Worm (Caenorhabditis elegans) whole organism, young adult: Measurements from ENCODE around the gene set-27.

Source experiments
- B0019.2 ChIP-seq: fragments of 200-800 bp; sonication (Bioruptor generic); conservative IDR thresholded peaks from 2 replicates; pipeline ENCODE4 v1.3.6; 2022; ENCODE audit warnings: missing genetic modification reagents, missing genetic modification characterization, missing compliant biosample characterization
- B0261.1 ChIP-seq: sonication (generic microtip); optimal IDR thresholded peaks from 2 replicates; lab custom pipeline; 2016; ENCODE audit warnings: mild to moderate bottlenecking, missing genetic modification characterization, moderate library complexity, missing compliant biosample characterization
- B0336.3 ChIP-seq: fragments of 200-800 bp; sonication (Bioruptor generic); IDR thresholded peaks from 2 replicates; pipeline ENCODE4 v1.3.6; 2022; ENCODE audit warnings: missing genetic modification characterization, missing compliant biosample characterization
- F23B12.7 ChIP-seq: sonication (generic microtip); optimal IDR thresholded peaks from 2 replicates; lab custom pipeline; 2017; ENCODE audit warnings: missing genetic modification characterization, mild to moderate bottlenecking, missing compliant biosample characterization, antibody characterized with exemption, moderate library complexity; ENCODE audit not compliant: insufficient read depth
- F52B5.7 ChIP-seq: sonication (generic microtip); optimal IDR thresholded peaks from 2 replicates; lab custom pipeline; 2016; ENCODE audit warnings: mild to moderate bottlenecking, missing genetic modification characterization, missing compliant biosample characterization
- F55B11.4 ChIP-seq: sonication (generic microtip); optimal IDR thresholded peaks from 2 replicates; lab custom pipeline; 2016; ENCODE audit warnings: missing compliant biosample characterization, missing genetic modification characterization, borderline replicate concordance; ENCODE audit not compliant: insufficient read depth
- Y53F4B.3 ChIP-seq: fragments of 200-800 bp; sonication (Bioruptor generic); IDR thresholded peaks from 2 replicates; pipeline ENCODE4 v1.3.6; 2022; ENCODE audit warnings: missing genetic modification reagents, missing genetic modification characterization, missing compliant biosample characterization
- Y95B8A.8 ChIP-seq: fragments of 200-800 bp; sonication (Bioruptor generic); IDR thresholded peaks from 2 replicates; pipeline ENCODE4 v1.3.6; 2022; ENCODE audit warnings: missing genetic modification reagents, missing genetic modification characterization, missing compliant biosample characterization
- ZK185.1 ChIP-seq: sonication (generic microtip); optimal IDR thresholded peaks from 2 replicates; lab custom pipeline; 2016; ENCODE audit warnings: mild to moderate bottlenecking, missing genetic modification characterization, missing compliant biosample characterization; ENCODE audit not compliant: poor library complexity, severe bottlenecking
- attf-3 ChIP-seq: fragments of 200-800 bp; sonication (Bioruptor generic); conservative IDR thresholded peaks from 2 replicates; pipeline ENCODE4 v1.3.6; 2022; ENCODE audit warnings: missing genetic modification reagents, missing genetic modification characterization, missing compliant biosample characterization
- attf-5 ChIP-seq: fragments of 200-800 bp; sonication (Bioruptor generic); optimal IDR thresholded peaks from 2 replicates; lab custom pipeline; 2018; ENCODE audit warnings: mild to moderate bottlenecking, missing genetic modification characterization, missing compliant biosample characterization
- cebp-1 ChIP-seq, 2 experiments: fragments of 200-800 bp in 1 of 2; sonication (Bioruptor generic) in 1 of 2; sonication (generic microtip) in 1 of 2; IDR thresholded peaks in 1 of 2; optimal IDR thresholded peaks in 1 of 2; 2 replicates each; pipeline versions ENCODE4 v1.3.6 to Lab custom; 2017 to 2022; ENCODE audit warnings: missing compliant biosample characterization in 2 of 2, missing genetic modification characterization in 2 of 2, mild to moderate bottlenecking in 1 of 2, missing genetic modification reagents in 1 of 2, moderate library complexity in 1 of 2
- cebp-2 ChIP-seq: fragments of 200-800 bp; sonication (Bioruptor generic); IDR thresholded peaks from 2 replicates; pipeline ENCODE4 v1.3.6; 2022; ENCODE audit warnings: missing genetic modification characterization, missing compliant biosample characterization
- ceh-100 ChIP-seq: fragments of 200-800 bp; sonication (Bioruptor generic); IDR thresholded peaks from 2 replicates; pipeline ENCODE4 v1.3.6; 2022; ENCODE audit warnings: missing genetic modification reagents, missing genetic modification characterization, missing compliant biosample characterization
- ceh-58 ChIP-seq: fragments of 200-800 bp; sonication (Bioruptor generic); IDR thresholded peaks from 2 replicates; pipeline ENCODE4 v1.3.6; 2022; ENCODE audit warnings: missing genetic modification characterization, missing compliant biosample characterization
- dox-1 ChIP-seq: fragments of 200-800 bp; sonication (Bioruptor generic); IDR thresholded peaks from 2 replicates; pipeline ENCODE4 v1.3.6; 2022; ENCODE audit warnings: missing genetic modification reagents, missing genetic modification characterization, missing compliant biosample characterization
- dpff-1 ChIP-seq: sonication (generic microtip); optimal IDR thresholded peaks from 2 replicates; lab custom pipeline; 2017; ENCODE audit warnings: mild to moderate bottlenecking, missing genetic modification characterization, missing compliant biosample characterization
- dpl-1 ChIP-seq: fragments of 150-350 bp; optimal IDR thresholded peaks from 2 replicates; lab custom pipeline; 2014; ENCODE audit warnings: missing biosample characterization, missing genetic modification reagents, missing genetic modification characterization
- egl-44 ChIP-seq: fragments of 200-800 bp; sonication (Bioruptor generic); IDR thresholded peaks from 2 replicates; pipeline ENCODE4 v1.3.6; 2022; ENCODE audit warnings: missing genetic modification reagents, missing genetic modification characterization, missing compliant biosample characterization
- egrh-3 ChIP-seq: fragments of 200-800 bp; sonication (Bioruptor generic); IDR thresholded peaks from 2 replicates; pipeline ENCODE4 v1.3.6; 2022; ENCODE audit warnings: missing genetic modification reagents, missing genetic modification characterization, missing compliant biosample characterization
- ets-4 ChIP-seq: fragments of 200-800 bp; sonication (Bioruptor generic); optimal IDR thresholded peaks from 2 replicates; lab custom pipeline; 2018; ENCODE audit warnings: mild to moderate bottlenecking, missing genetic modification characterization, missing compliant biosample characterization
- fkh-3 ChIP-seq: sonication (generic microtip); optimal IDR thresholded peaks from 2 replicates; lab custom pipeline; 2016; ENCODE audit warnings: mild to moderate bottlenecking, missing genetic modification characterization, missing compliant biosample characterization
- gei-17 ChIP-seq: fragments of 200-800 bp; sonication (Bioruptor generic); optimal IDR thresholded peaks from 2 replicates; lab custom pipeline; 2018; ENCODE audit warnings: mild to moderate bottlenecking, missing genetic modification characterization, missing compliant biosample characterization
- hsf-1 ChIP-seq: fragments of 200-800 bp; sonication (Bioruptor generic); IDR thresholded peaks from 2 replicates; pipeline ENCODE4 v1.3.6; 2022; ENCODE audit warnings: missing genetic modification reagents, missing genetic modification characterization, missing compliant biosample characterization
- let-607 ChIP-seq, 2 experiments: fragments of 200-800 bp in 1 of 2; sonication (Bioruptor generic) in 1 of 2; sonication (generic microtip) in 1 of 2; optimal IDR thresholded peaks; 2 replicates each; lab custom pipeline; 2016 to 2018; ENCODE audit warnings: mild to moderate bottlenecking in 2 of 2, missing compliant biosample characterization in 2 of 2, missing genetic modification characterization in 2 of 2, moderate library complexity in 2 of 2, missing genotype in 1 of 2
- lin-26 ChIP-seq: fragments of 200-800 bp; sonication (Bioruptor generic); IDR thresholded peaks from 2 replicates; pipeline ENCODE4 v1.3.6; 2022; ENCODE audit warnings: missing genetic modification reagents, missing genetic modification characterization, missing compliant biosample characterization
- lin-40 ChIP-seq: sonication (generic microtip); optimal IDR thresholded peaks from 2 replicates; lab custom pipeline; 2016; ENCODE audit warnings: missing genetic modification characterization, mild to moderate bottlenecking, missing compliant biosample characterization, missing genotype, missing genetic modification reagents
- lir-1 ChIP-seq: fragments of 200-800 bp; sonication (Bioruptor generic); conservative IDR thresholded peaks from 2 replicates; pipeline ENCODE4 v1.3.6; 2022; ENCODE audit warnings: missing genetic modification reagents, missing genetic modification characterization, missing compliant biosample characterization
- lsl-1 ChIP-seq: fragments of 200-800 bp; sonication (Bioruptor generic); optimal IDR thresholded peaks from 2 replicates; lab custom pipeline; 2018; ENCODE audit warnings: mild to moderate bottlenecking, missing genetic modification characterization, moderate library complexity, missing compliant biosample characterization
- madf-10 ChIP-seq: sonication (generic microtip); optimal IDR thresholded peaks from 2 replicates; lab custom pipeline; 2016; ENCODE audit warnings: mild to moderate bottlenecking, missing genetic modification characterization, missing compliant biosample characterization
- mcd-1 ChIP-seq: fragments of 200-800 bp; sonication (Bioruptor generic); IDR thresholded peaks from 2 replicates; pipeline ENCODE4 v1.3.6; 2022; ENCODE audit warnings: missing genetic modification reagents, missing genetic modification characterization, missing compliant biosample characterization
- mel-28 ChIP-seq: sonication (generic microtip); optimal IDR thresholded peaks from 2 replicates; lab custom pipeline; 2016; ENCODE audit warnings: borderline replicate concordance, mild to moderate bottlenecking, missing genetic modification characterization, missing compliant biosample characterization
- nfya-1 ChIP-seq: sonication (generic microtip); optimal IDR thresholded peaks from 2 replicates; lab custom pipeline; 2017; ENCODE audit warnings: antibody characterized with exemption, missing compliant biosample characterization, missing genetic modification characterization, borderline replicate concordance; ENCODE audit not compliant: insufficient read depth
- nfyb-1 ChIP-seq: fragments of 200-800 bp; sonication (Bioruptor generic); IDR thresholded peaks from 2 replicates; pipeline ENCODE4 v1.3.6; 2022; ENCODE audit warnings: missing genetic modification reagents, missing genetic modification characterization, missing compliant biosample characterization
- nhr-27 ChIP-seq: fragments of 200-800 bp; sonication (Bioruptor generic); optimal IDR thresholded peaks from 2 replicates; lab custom pipeline; 2018; ENCODE audit warnings: mild to moderate bottlenecking, missing genetic modification characterization, moderate library complexity, missing compliant biosample characterization
- nhr-80 ChIP-seq: sonication (generic microtip); optimal IDR thresholded peaks from 2 replicates; lab custom pipeline; 2016; ENCODE audit warnings: missing genetic modification characterization, missing compliant biosample characterization
- nhr-90 ChIP-seq: sonication (generic microtip); optimal IDR thresholded peaks from 2 replicates; lab custom pipeline; 2016; ENCODE audit warnings: missing genotype, mild to moderate bottlenecking, missing genetic modification characterization, missing compliant biosample characterization
- rcor-1 ChIP-seq: fragments of 200-800 bp; sonication (Bioruptor generic); IDR thresholded peaks from 2 replicates; pipeline ENCODE4 v1.3.6; 2022; ENCODE audit warnings: missing genetic modification reagents, missing genetic modification characterization, missing compliant biosample characterization
- sdz-38 ChIP-seq: sonication (generic microtip); optimal IDR thresholded peaks from 2 replicates; lab custom pipeline; 2016; ENCODE audit warnings: missing genotype, missing genetic modification characterization, missing compliant biosample characterization
- snpc-4 ChIP-seq, 5 experiments: fragments of 150-350 bp in 1 of 5; sonication (generic microtip) in 4 of 5; optimal IDR thresholded peaks; 2 replicates each; lab custom pipeline; 2014 to 2018; ENCODE audit warnings: missing genetic modification characterization in 5 of 5, missing biosample characterization in 3 of 5, antibody characterized with exemption in 2 of 5, mild to moderate bottlenecking in 2 of 5, missing compliant biosample characterization in 2 of 5, missing genotype in 2 of 5, moderate library complexity in 2 of 5, missing genetic modification reagents in 1 of 5
- xnd-1 ChIP-seq: sonication (generic microtip); optimal IDR thresholded peaks from 2 replicates; lab custom pipeline; 2016; ENCODE audit warnings: missing genotype, missing genetic modification reagents, missing genetic modification characterization, missing compliant biosample characterization

set-27 gene

ce11 chrIII:2725221-2726203 lies 24.8 kb downstream of the set-27 start, which contains the start of gene cosa-1 (continued):
- no peak for TF ChIP-seq ZK185.1
- no peak for TF ChIP-seq B0019.2
- TF ChIP-seq sdz-38 (tag; lab: Kevin White, UChicago) = no peak
- 0 out of 2 replicates have a peak, but pooled peaks have one; percentile 10 for TF ChIP-seq attf-3
- TF ChIP-seq nfya-1 (tag; lab: Kevin White, UChicago) = no peak
- no peak for TF ChIP-seq gei-17 (GFP tag; lab: Kevin White, UChicago)
- TF ChIP-seq B0261.1 (tag; lab: Kevin White, UChicago) = no peak
- no peak for TF ChIP-seq ceh-58 (GFP tag; lab: Robert Waterston, UW)
- no peak for TF ChIP-seq dpff-1 (tag; lab: Kevin White, UChicago)
- no peak for TF ChIP-seq lin-26 (GFP tag; lab: Robert Waterston, UW)
- TF ChIP-seq rcor-1 (GFP tag; lab: Robert Waterston, UW) = peak; percentile 9; the same call in 1 of the 2 replicates
- no peak for TF ChIP-seq Y95B8A.8 (GFP tag; lab: Robert Waterston, UW)
- no peak for TF ChIP-seq egrh-3 (GFP tag; lab: Robert Waterston, UW)
- no peak for TF ChIP-seq hsf-1
- peak; percentile 99 for TF ChIP-seq lsl-1 (GFP tag; lab: Kevin White, UChicago)
- TF ChIP-seq nhr-80 (tag; lab: Kevin White, UChicago) = no peak
- no peak for TF ChIP-seq mel-28 (tag; lab: Kevin White, UChicago)
- no peak for TF ChIP-seq F52B5.7 (tag; lab: Kevin White, UChicago)
- peak; percentile 98 for TF ChIP-seq xnd-1 (tag; lab: Kevin White, UChicago)
- no peak for TF ChIP-seq Y53F4B.3 (GFP tag; lab: Robert Waterston, UW)
- TF ChIP-seq mcd-1 (GFP tag; lab: Robert Waterston, UW) = no peak; the same call in 1 of the 2 replicates
- TF ChIP-seq snpc-4 (GFP tag; optimal IDR thresholded peaks at IDR 0.05; lab: Kevin White, UChicago) = no peak
- peak in 1 of 4 experiments; percentile 39 for TF ChIP-seq snpc-4 (tag; optimal IDR thresholded peaks at IDR 0.05; lab: Kevin White, UChicago)
- TF ChIP-seq F23B12.7 = no peak
- no peak for TF ChIP-seq nhr-27 (tag; lab: Kevin White, UChicago)
- no peak for TF ChIP-seq ets-4 (GFP tag; lab: Kevin White, UChicago)
- TF ChIP-seq egl-44 (GFP tag; lab: Robert Waterston, UW) = no peak
- TF ChIP-seq madf-10 = no peak
- TF ChIP-seq lir-1 (GFP tag; lab: Robert Waterston, UW) = no peak
- TF ChIP-seq ceh-100 = no peak
- no peak for TF ChIP-seq F55B11.4 (tag; lab: Kevin White, UChicago)
- TF ChIP-seq B0336.3 (GFP tag; lab: Robert Waterston, UW) = no peak
- TF ChIP-seq lin-40 (tag; lab: Kevin White, UChicago) = no peak
- TF ChIP-seq, all 124 proteins: peak for 21

DNA sequence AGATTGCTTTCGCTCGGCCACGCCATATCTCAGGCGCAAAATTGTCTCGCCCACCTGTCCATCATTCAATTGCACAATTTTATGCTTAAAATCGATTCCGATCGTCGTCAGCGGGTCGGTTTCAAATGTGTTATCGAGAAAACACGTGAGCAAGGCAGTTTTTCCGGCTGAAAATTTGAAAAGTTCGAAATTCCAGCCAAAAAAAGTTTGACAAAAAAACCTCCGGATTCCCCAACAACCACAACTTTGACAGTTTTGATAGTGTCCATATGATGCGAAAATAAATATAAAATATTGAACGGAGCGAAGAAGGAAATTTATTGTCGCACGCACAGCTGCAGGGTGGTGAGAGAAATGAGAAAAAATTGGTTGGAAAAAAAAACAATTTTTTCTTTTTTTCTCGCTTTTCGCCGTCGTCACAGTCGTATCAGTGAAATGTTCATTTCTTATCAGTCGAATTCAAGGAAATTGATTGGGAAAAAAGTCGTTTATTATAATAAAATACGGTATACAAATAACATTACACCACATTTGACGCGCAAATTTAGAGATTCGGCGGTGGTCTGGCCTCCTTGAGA lies 33.0 kb downstream of the set-27 start, which contains the start of gene Y71H2AM.12:
Gene Y71H2AM.12, minus strand, starts transcription at position 486 of the 578 bp plus-strand sequence.
- TF ChIP-seq dox-1 (GFP tag; lab: Robert Waterston, UW) = peak; percentile 39
- peak; percentile 88 for TF ChIP-seq nhr-80 (tag; lab: Kevin White, UChicago)
- TF ChIP-seq let-607 (tag; optimal IDR thresholded peaks at IDR 0.05; lab: Kevin White, UChicago) = peak in 1 of 2 experiments; percentile 44
- TF ChIP-seq nhr-90 = peak; percentile 20
- TF ChIP-seq dpl-1 (GFP tag; lab: Kevin White, UChicago) = no peak
- peak; percentile 43 for TF ChIP-seq ets-4 (GFP tag; lab: Kevin White, UChicago)
- no peak for TF ChIP-seq mcd-1 (GFP tag; lab: Robert Waterston, UW)
- TF ChIP-seq cebp-2 (GFP tag; lab: Robert Waterston, UW) = no peak
- TF ChIP-seq cebp-1 (GFP tag; IDR thresholded peaks at IDR 0.05; lab: Robert Waterston, UW) = no peak
- TF ChIP-seq cebp-1 (tag; optimal IDR thresholded peaks at IDR 0.05; lab: Kevin White, UChicago) = peak; percentile 38
- no peak for TF ChIP-seq fkh-3
- no peak for TF ChIP-seq nfyb-1 (GFP tag; lab: Robert Waterston, UW)
- TF ChIP-seq attf-5 = peak; percentile 59
- TF ChIP-seq B0336.3 (GFP tag; lab: Robert Waterston, UW) = 0 out of 2 replicates have a peak, but pooled peaks have one; percentile 38
